Worm (Caenorhabditis elegans): ENCODE data around the gene nhr-119.
A peak's percentile ranks its signal among the peaks of the same experiment; 100 is the strongest.

nhr-119 gene

DNA sequence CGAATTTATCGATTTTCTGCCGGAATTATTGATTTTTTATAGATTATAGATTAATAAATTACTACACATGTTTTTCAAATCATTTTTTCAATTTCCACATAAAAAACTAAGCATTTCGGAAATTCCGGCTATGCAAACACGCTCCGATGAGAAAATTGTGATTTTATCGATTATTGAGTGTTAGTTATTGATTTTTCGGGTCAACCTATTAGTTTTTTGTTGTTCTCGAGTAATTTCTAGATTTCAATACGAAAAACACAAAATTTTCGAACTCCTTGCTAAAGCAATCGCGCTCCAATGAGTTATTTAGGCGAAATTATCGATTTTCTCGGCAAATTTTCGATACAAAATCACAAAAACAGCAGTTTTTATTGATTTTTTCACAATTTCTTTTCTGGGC is 5.0 kb downstream of the nhr-119 start:
- TF ChIP-seq ceh-16 (tag; optimal IDR thresholded peaks at IDR 0.05) (no peak), ceh-28 (tag; optimal IDR thresholded peaks at IDR 0.05) (peak; percentile 75)

ce11 chrII:2791693-2792092 is 8.7 kb downstream of the nhr-119 start:
- TF ChIP-seq fkh-10 (GFP tag; optimal IDR thresholded peaks at IDR 0.05) (no peak), jun-1 (tag; optimal IDR thresholded peaks at IDR 0.05) (no peak), nhr-43 (tag; optimal IDR thresholded peaks at IDR 0.05; ENCODE audit: poor library complexity, severe bottlenecking) (no peak), pha-4 (tag; optimal IDR thresholded peaks at IDR 0.05) (no peak)

- no peak for TF ChIP-seq hmg-11 (tag; optimal IDR thresholded peaks at IDR 0.05)
Measured at ce11 chrII:2787849-2788248, 12.6 kb downstream of the nhr-119 start.

DNA sequence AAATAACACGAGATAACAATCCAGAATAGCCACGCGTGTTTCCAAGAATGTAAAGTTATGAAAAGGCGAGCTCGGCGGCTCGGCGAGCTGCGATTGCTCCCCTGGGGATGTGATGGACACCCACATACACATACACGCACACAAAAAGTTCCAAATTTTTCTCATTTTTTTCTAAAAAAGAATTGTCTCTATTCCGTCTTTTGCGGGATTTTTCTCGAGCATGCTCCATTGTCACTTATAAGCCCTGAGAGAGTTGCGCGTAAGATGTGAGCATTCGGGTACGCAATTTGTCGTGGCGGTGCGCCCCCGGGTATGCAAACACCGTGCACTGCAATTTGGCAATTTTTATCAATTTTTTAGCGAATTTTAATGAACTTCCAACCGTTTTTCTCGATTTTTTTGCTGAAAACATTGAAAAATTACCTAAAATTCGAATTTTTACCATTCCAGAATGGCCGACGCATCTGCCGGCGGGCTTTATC is 13.3 kb downstream of the nhr-119 start, which contains the start of the genes F08D12.12 and srpa-72:
Gene F08D12.12, minus strand, starts transcription at position 51 of the 482 bp plus-strand sequence.
Gene srpa-72, plus strand, starts transcription at position 451 of the 482 bp plus-strand sequence.
- TF ChIP-seq daf-12 (tag; optimal IDR thresholded peaks at IDR 0.05), result no peak
- no peak for TF ChIP-seq ztf-4 (tag; optimal IDR thresholded peaks at IDR 0.05)
- no peak for TF ChIP-seq skn-1 (tag; optimal IDR thresholded peaks at IDR 0.05)
- TF ChIP-seq ceh-28 (tag; optimal IDR thresholded peaks at IDR 0.05), result no peak
- no peak for TF ChIP-seq zag-1 (tag; optimal IDR thresholded peaks at IDR 0.05)
- TF ChIP-seq elt-2 (tag; optimal IDR thresholded peaks at IDR 0.05), result peak; percentile 21
- peak; percentile 85 for TF ChIP-seq hmg-11 (tag; optimal IDR thresholded peaks at IDR 0.05)
- peak; percentile 63 for TF ChIP-seq lin-39 (tag; optimal IDR thresholded peaks at IDR 0.05)
- peak; percentile 47 for TF ChIP-seq lin-15B (tag; optimal IDR thresholded peaks at IDR 0.05)

DNA sequence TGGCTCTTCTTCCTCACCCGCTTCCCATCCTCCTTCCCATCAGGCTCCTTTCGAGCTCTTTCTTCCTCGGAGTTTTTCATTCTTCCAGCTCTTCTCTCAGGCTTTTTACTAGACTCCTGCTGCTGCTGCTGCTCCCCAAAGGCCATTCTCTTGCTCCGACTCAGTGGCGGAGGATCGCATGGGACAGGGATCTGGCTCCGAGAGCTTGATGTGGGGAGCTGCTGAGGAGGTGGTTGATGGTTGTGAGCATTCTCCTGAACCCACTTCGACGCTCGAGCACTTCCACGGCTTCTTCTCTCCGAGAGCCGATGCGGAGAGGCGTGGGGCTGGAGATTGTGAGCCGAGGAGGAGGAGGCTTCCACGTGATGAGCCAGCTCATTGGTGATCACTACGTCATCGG is 14.6 kb downstream of the nhr-119 start:
- no peak for TF ChIP-seq ceh-9 (tag; optimal IDR thresholded peaks at IDR 0.05)
- no peak for TF ChIP-seq tbx-2 (tag; optimal IDR thresholded peaks at IDR 0.05)
- TF ChIP-seq elt-1 (tag; optimal IDR thresholded peaks at IDR 0.05), result no peak
- TF ChIP-seq zag-1 (tag; optimal IDR thresholded peaks at IDR 0.05), result no peak
- no peak for TF ChIP-seq ceh-28 (tag; optimal IDR thresholded peaks at IDR 0.05)
- TF ChIP-seq ZK546.5 (tag; optimal IDR thresholded peaks at IDR 0.05), result no peak
- TF ChIP-seq snpc-4 (tag; optimal IDR thresholded peaks at IDR 0.05), result no peak
- no peak for TF ChIP-seq ceh-82 (tag; optimal IDR thresholded peaks at IDR 0.05)
- TF ChIP-seq lsy-12 (tag; optimal IDR thresholded peaks at IDR 0.05), result no peak
- TF ChIP-seq ama-1 (optimal IDR thresholded peaks at IDR 0.05), result no peak
- TF ChIP-seq unc-39 (tag; optimal IDR thresholded peaks at IDR 0.05), result no peak
- TF ChIP-seq fos-1 (tag; optimal IDR thresholded peaks at IDR 0.05), result no peak
- no peak for TF ChIP-seq skn-1 (tag; optimal IDR thresholded peaks at IDR 0.05)
- TF ChIP-seq pqm-1 (tag; optimal IDR thresholded peaks at IDR 0.05), result no peak
- TF ChIP-seq elt-3 (tag; optimal IDR thresholded peaks at IDR 0.05), result no peak

DNA sequence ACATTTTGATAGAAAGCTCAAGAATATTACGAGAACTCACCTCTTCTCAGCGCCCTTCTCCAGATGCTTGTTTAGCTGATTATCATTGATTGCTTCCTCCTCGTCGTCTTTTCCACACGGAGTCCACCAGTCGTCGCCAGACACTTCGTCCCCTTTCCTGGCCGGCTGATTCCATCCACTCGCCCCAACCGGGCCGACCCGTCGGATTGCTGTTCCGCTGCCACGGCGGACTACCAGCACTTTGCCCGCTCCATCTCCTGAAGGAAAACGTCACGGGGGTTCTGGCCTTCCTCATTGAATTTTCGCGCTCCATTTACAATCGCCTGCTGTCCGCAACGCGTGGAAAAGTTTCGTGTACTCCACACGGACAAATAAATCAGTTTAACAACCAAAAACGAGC is 17.0 kb downstream of the nhr-119 start:
- TF ChIP-seq nhr-28 (tag; optimal IDR thresholded peaks at IDR 0.05) (no peak), mdl-1 (tag; optimal IDR thresholded peaks at IDR 0.05) (no peak), mml-1 (tag; optimal IDR thresholded peaks at IDR 0.05) (no peak), elt-2 (tag; optimal IDR thresholded peaks at IDR 0.05) (no peak), ztf-4 (tag; optimal IDR thresholded peaks at IDR 0.05) (no peak), jun-1 (tag; optimal IDR thresholded peaks at IDR 0.05) (no peak), eor-1 (tag; optimal IDR thresholded peaks at IDR 0.05) (no peak), nhr-76 (tag; optimal IDR thresholded peaks at IDR 0.05) (no peak)

- no peak for TF ChIP-seq nhr-77 (tag; optimal IDR thresholded peaks at IDR 0.05)
- TF ChIP-seq pha-4 (tag; optimal IDR thresholded peaks at IDR 0.05), result no peak
- no peak for TF ChIP-seq ztf-11 (tag; optimal IDR thresholded peaks at IDR 0.05)
- no peak for TF ChIP-seq lsy-12 (tag; optimal IDR thresholded peaks at IDR 0.05)
- no peak for TF ChIP-seq nfya-1 (tag; optimal IDR thresholded peaks at IDR 0.05; ENCODE audit: insufficient read depth)
- no peak for TF ChIP-seq nhr-25 (tag; optimal IDR thresholded peaks at IDR 0.05)
- no peak for TF ChIP-seq nhr-11 (tag; optimal IDR thresholded peaks at IDR 0.05)
- TF ChIP-seq jun-1 (tag; optimal IDR thresholded peaks at IDR 0.05), result no peak
- TF ChIP-seq elt-3 (tag; optimal IDR thresholded peaks at IDR 0.05), result no peak
- TF ChIP-seq fkh-2 (tag; optimal IDR thresholded peaks at IDR 0.05), result no peak
- TF ChIP-seq nhr-76 (tag; optimal IDR thresholded peaks at IDR 0.05), result no peak
- no peak for TF ChIP-seq hmg-11 (tag; optimal IDR thresholded peaks at IDR 0.05)
- no peak for TF ChIP-seq sea-2 (GFP tag; optimal IDR thresholded peaks at IDR 0.05)
- TF ChIP-seq ztf-4 (tag; optimal IDR thresholded peaks at IDR 0.05), result no peak
- TF ChIP-seq nhr-28 (tag; optimal IDR thresholded peaks at IDR 0.05), result no peak
- no peak for TF ChIP-seq ceh-16 (tag; optimal IDR thresholded peaks at IDR 0.05)
- no peak for TF ChIP-seq egl-27 (tag; optimal IDR thresholded peaks at IDR 0.05)
- no peak for TF ChIP-seq ZK546.5 (tag; optimal IDR thresholded peaks at IDR 0.05)
Measured at ce11 chrII:2781355-2781754, 19.0 kb downstream of the nhr-119 start, which contains the start of gene F08D12.2. Gene F08D12.2 (plus strand): TSS chrII:2781655.

Data from whole organism, L3 larva.